Fruit fly (Drosophila melanogaster): ENCODE results near the gene mTerf5.

Gene mTerf5

DNA sequence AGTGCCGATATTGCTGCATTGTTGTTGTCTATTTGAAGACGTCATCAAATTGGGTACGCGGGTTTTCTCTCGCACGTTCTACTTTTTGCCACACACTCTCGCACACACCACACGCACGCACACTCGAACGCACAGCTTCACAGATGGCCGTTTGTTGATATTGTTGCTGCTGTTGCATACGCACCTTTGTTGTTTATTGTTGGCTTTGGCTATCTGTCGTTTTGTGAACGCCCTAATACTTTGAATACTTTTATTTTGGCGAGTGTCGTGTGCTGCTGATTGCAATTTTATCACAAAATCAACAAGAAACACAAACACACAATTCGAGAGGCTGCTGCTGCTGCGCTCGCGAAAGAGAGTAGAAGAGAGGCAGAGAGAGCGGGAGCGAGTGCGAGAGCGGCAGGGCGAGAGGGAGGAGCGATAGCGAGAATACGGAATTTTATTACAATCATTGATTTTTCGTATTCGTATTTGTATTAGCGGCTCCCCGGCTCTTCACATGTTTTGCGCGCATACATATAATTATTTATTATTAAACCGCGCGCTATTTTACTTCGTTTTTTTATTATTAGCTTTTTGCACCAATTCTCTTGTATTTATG, 24.9 kb downstream of the mTerf5 start (continued):
- TF ChIP-seq run (tag; optimal IDR thresholded peaks at IDR 0.05) (peak; percentile 5), Opbp (GFP tag; IDR thresholded peaks at IDR 0.05; ENCODE audit: partially characterized antibody) (no peak), Eip74EF (GFP tag; optimal IDR thresholded peaks at IDR 0.05) (peak in 1 of 2 experiments; percentile 48), mld (GFP tag; IDR thresholded peaks at IDR 0.05; ENCODE audit: partially characterized antibody) (no peak), CG5953 (GFP tag; IDR thresholded peaks at IDR 0.05) (no peak), CG42726 (GFP tag; IDR thresholded peaks at IDR 0.05; ENCODE audit: partially characterized antibody) (no peak), Abd-B (GFP tag; optimal IDR thresholded peaks at IDR 0.05) (no peak), CG8359 (GFP tag; optimal IDR thresholded peaks at IDR 0.05; ENCODE audit: borderline replicate concordance) (no peak), gcm (GFP tag; optimal IDR thresholded peaks at IDR 0.05) (peak; percentile 49), Fer2 (tag; optimal IDR thresholded peaks at IDR 0.05) (no peak), CG9437 (GFP tag; optimal IDR thresholded peaks at IDR 0.05) (peak; percentile 15), H15 (GFP tag; IDR thresholded peaks at IDR 0.05) (no peak), p53 (GFP tag; optimal IDR thresholded peaks at IDR 0.05) (peak; percentile 26), CG32772 (GFP tag; IDR thresholded peaks at IDR 0.05) (no peak), CG1792 (GFP tag; optimal IDR thresholded peaks at IDR 0.05) (peak; percentile 76), CG13624 (GFP tag; optimal IDR thresholded peaks at IDR 0.05) (peak; percentile 41), Poxn (GFP tag; IDR thresholded peaks at IDR 0.05) (no peak), yki (optimal IDR thresholded peaks at IDR 0.05) (peak; percentile 98), da (GFP tag; optimal IDR thresholded peaks at IDR 0.05) (peak; percentile 49), CG32767 (GFP tag; IDR thresholded peaks at IDR 0.05) (no peak), sc (optimal IDR thresholded peaks at IDR 0.05) (no peak), sc (GFP tag; optimal IDR thresholded peaks at IDR 0.05) (no peak), CG15479 (GFP tag; optimal IDR thresholded peaks at IDR 0.05) (peak; percentile 98), kay (GFP tag; optimal IDR thresholded peaks at IDR 0.05) (peak; percentile 37), Bteb2 (GFP tag; optimal IDR thresholded peaks at IDR 0.05) (peak; percentile 1), sens (GFP tag) (peak; percentile 90), CG2889 (GFP tag; IDR thresholded peaks at IDR 0.05) (no peak), exex (tag; optimal IDR thresholded peaks at IDR 0.05) (no peak), Dad (GFP tag; optimal IDR thresholded peaks at IDR 0.05) (peak; percentile 17), crol (GFP tag; IDR thresholded peaks at IDR 0.05) (no peak), Atf6 (GFP tag; IDR thresholded peaks at IDR 0.05) (no peak), CG4282 (GFP tag; optimal IDR thresholded peaks at IDR 0.05) (no peak), CG13123 (GFP tag; optimal IDR thresholded peaks at IDR 0.05) (peak; percentile 39), Neu2 (GFP tag; optimal IDR thresholded peaks at IDR 0.05; ENCODE audit: borderline replicate concordance) (no peak), Jarid2 (GFP tag; optimal IDR thresholded peaks at IDR 0.05) (no peak), Hr3 (GFP tag; optimal IDR thresholded peaks at IDR 0.05) (no peak), croc (GFP tag; conservative IDR thresholded peaks at IDR 0.05) (no peak), gro (GFP tag; optimal IDR thresholded peaks at IDR 0.05) (no peak), CG11398 (GFP tag; optimal IDR thresholded peaks at IDR 0.05) (peak; percentile 63), CG3407 (GFP tag; optimal IDR thresholded peaks at IDR 0.05) (peak; percentile 55), stwl (tag; optimal IDR thresholded peaks at IDR 0.05) (no peak), slou (GFP tag; optimal IDR thresholded peaks at IDR 0.05) (no peak), PHDP (tag; optimal IDR thresholded peaks at IDR 0.05) (peak; percentile 30), HHEX (GFP tag; optimal IDR thresholded peaks at IDR 0.05) (peak; percentile 7), fd64A (GFP tag; optimal IDR thresholded peaks at IDR 0.05) (peak; percentile 58), Sox102F (GFP tag; optimal IDR thresholded peaks at IDR 0.05) (no peak), HmgZ (tag; optimal IDR thresholded peaks at IDR 0.05) (no peak), aop (GFP tag; IDR thresholded peaks at IDR 0.05) (no peak), lov (optimal IDR thresholded peaks at IDR 0.05) (no peak), lov (GFP tag; IDR thresholded peaks at IDR 0.05) (no peak), dan (GFP tag; IDR thresholded peaks at IDR 0.05) (no peak)
